Worm (Caenorhabditis elegans): ENCODE data around the gene Y116A8A.2.

Y116A8A.2 gene

DNA sequence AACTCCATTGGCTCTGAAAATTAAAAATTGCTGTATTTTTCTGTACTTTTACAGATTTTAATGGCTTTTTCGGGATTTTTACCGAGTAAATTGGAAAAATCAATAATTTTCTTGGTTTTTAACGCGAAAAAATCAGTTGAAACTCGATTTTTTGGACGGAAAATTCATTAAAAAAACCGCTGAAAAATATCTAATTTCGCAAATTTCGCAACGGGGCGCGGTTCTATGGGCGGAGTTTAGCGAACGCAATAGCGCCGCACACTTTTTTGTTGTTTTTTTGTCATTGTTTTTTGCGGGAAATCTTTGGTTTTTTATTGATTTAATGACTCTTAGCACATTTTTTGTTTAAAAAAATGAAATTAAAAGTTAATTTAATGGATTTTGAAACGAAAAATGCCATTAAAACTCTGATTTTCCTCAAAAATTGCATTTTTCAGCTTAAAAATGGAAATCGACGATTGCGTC is 49.7 kb upstream of the Y116A8A.2 start, which contains the start of the genes mel-46 and lsy-13 (continued):
- TF ChIP-seq T26A5.8 (tag; optimal IDR thresholded peaks at IDR 0.05) (no peak), hlh-12 (tag; optimal IDR thresholded peaks at IDR 0.05) (no peak), attf-6 (GFP tag; IDR thresholded peaks at IDR 0.05) (peak; percentile 60; the same call in 1 of the 2 replicates), pha-4 (tag; optimal IDR thresholded peaks at IDR 0.05) (no peak), B0336.3 (GFP tag; IDR thresholded peaks at IDR 0.05) (no peak), nhr-120 (GFP tag; IDR thresholded peaks at IDR 0.05) (no peak), ceh-100 (GFP tag; IDR thresholded peaks at IDR 0.05) (peak; percentile 54; the same call in 1 of the 2 replicates), madf-10 (tag; optimal IDR thresholded peaks at IDR 0.05) (no peak), efl-1 (GFP tag; optimal IDR thresholded peaks at IDR 0.05) (peak; percentile 66), attf-3 (GFP tag; conservative IDR thresholded peaks at IDR 0.05) (no peak), egl-18 (GFP tag; IDR thresholded peaks at IDR 0.05) (no peak), snpc-1.1 (tag; optimal IDR thresholded peaks at IDR 0.05; ENCODE audit: insufficient read depth) (peak; percentile 63), ekl-4 (GFP tag; IDR thresholded peaks at IDR 0.05) (no peak), dpl-1 (GFP tag; optimal IDR thresholded peaks at IDR 0.05) (no peak), rpc-1 (optimal IDR thresholded peaks at IDR 0.05) (peak; percentile 24), rpc-1 (tag; optimal IDR thresholded peaks at IDR 0.05) (no peak), ceh-79 (tag; optimal IDR thresholded peaks at IDR 0.05) (no peak), cebp-1 (GFP tag; IDR thresholded peaks at IDR 0.05) (peak; percentile 98), cebp-1 (tag; optimal IDR thresholded peaks at IDR 0.05) (peak; percentile 99), athp-1 (tag; optimal IDR thresholded peaks at IDR 0.05) (no peak), F57C9.4 (tag; optimal IDR thresholded peaks at IDR 0.05) (no peak), hmg-20 (GFP tag; IDR thresholded peaks at IDR 0.05) (no peak), mxl-1 (tag; optimal IDR thresholded peaks at IDR 0.05) (no peak), Y79H2A.3 (GFP tag; conservative IDR thresholded peaks at IDR 0.05) (no peak), tlf-1 (GFP tag; optimal IDR thresholded peaks at IDR 0.05) (no peak), ztf-28 (GFP tag; IDR thresholded peaks at IDR 0.05) (no peak), hrde-1 (tag; optimal IDR thresholded peaks at IDR 0.05; ENCODE audit: borderline replicate concordance) (no peak), lin-54 (GFP tag; optimal IDR thresholded peaks at IDR 0.05) (peak; percentile 21), unc-62 (GFP tag; optimal IDR thresholded peaks at IDR 0.05) (no peak), zim-3 (tag; optimal IDR thresholded peaks at IDR 0.05) (no peak), F39B2.1 (GFP tag; IDR thresholded peaks at IDR 0.05) (no peak), T07F8.4 (tag; optimal IDR thresholded peaks at IDR 0.05) (no peak), ZK185.1 (tag; optimal IDR thresholded peaks at IDR 0.05; ENCODE audit: poor library complexity, severe bottlenecking) (no peak), lin-40 (tag; optimal IDR thresholded peaks at IDR 0.05) (peak; percentile 9), sea-2 (GFP tag; IDR thresholded peaks at IDR 0.05) (no peak), fkh-3 (tag; optimal IDR thresholded peaks at IDR 0.05) (no peak), Y95B8A.8 (GFP tag; IDR thresholded peaks at IDR 0.05) (no peak), nhr-179 (tag; optimal IDR thresholded peaks at IDR 0.05) (no peak), let-526 (GFP tag; IDR thresholded peaks at IDR 0.05) (no peak), K11D2.4 (GFP tag; IDR thresholded peaks at IDR 0.05) (no peak), attf-5 (GFP tag; optimal IDR thresholded peaks at IDR 0.05) (peak; percentile 73), hsf-1 (GFP tag; IDR thresholded peaks at IDR 0.05) (no peak), tbp1 (GFP tag; optimal IDR thresholded peaks at IDR 0.05) (peak; percentile 48), ztf-3 (GFP tag; optimal IDR thresholded peaks at IDR 0.05) (no peak), rcor-1 (GFP tag; IDR thresholded peaks at IDR 0.05) (no peak), pbrm-1 (GFP tag; IDR thresholded peaks at IDR 0.05) (0 out of 2 replicates have a peak, but pooled peaks have one; percentile 35), B0035.1 (tag; optimal IDR thresholded peaks at IDR 0.05) (no peak), egl-44 (GFP tag; IDR thresholded peaks at IDR 0.05) (no peak), ccch-3 (GFP tag; optimal IDR thresholded peaks at IDR 0.05) (no peak), nfya-1 (tag; optimal IDR thresholded peaks at IDR 0.05; ENCODE audit: borderline replicate concordance, insufficient read depth) (no peak)

Measured in whole organism, young adult.